Worm (Caenorhabditis elegans): ENCODE results near the gene mrps-24.
A peak's percentile ranks its signal among the peaks of the same experiment; 100 is the strongest.

DNA sequence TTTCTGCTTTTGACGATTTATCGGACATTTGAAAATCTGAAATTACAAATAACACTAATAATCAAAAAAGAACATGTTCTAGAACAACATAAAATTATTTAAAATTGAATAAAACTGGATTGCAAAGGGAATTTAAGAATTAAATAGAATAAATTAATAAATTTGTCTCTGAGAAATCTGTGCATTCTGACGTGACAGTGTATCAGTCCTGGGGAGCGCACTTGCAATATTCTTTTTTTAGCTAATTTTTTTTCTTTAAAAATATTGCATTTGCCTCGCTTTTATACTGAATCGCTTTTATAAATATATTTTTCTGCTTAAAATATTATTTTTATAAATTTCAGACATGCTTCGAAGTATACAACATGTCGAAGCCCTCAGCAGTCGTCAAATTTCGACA is at the start of gene mrps-24, which contains the start of the genes mrpl-1 and emc-6:
- TF ChIP-seq him-1 (tag; optimal IDR thresholded peaks at IDR 0.05), result no peak
- TF ChIP-seq W03F9.2 (tag; optimal IDR thresholded peaks at IDR 0.05), result peak; percentile 92
- no peak for TF ChIP-seq dao-5 (tag; optimal IDR thresholded peaks at IDR 0.05)
